Worm (Caenorhabditis elegans) whole organism, late embryonic: ENCODE results near the gene W08E12.8.

Source experiments
- ceh-31 ChIP-seq: sonication (generic microtip); optimal IDR thresholded peaks from 2 replicates; lab custom pipeline; 2016; ENCODE audit warnings: missing genetic modification characterization, missing compliant biosample characterization
- ceh-34 ChIP-seq: sonication (generic microtip); optimal IDR thresholded peaks from 2 replicates; lab custom pipeline; 2016; ENCODE audit warnings: mild to moderate bottlenecking, missing genetic modification characterization, missing compliant biosample characterization
- dmd-4 ChIP-seq: sonication (generic microtip); optimal IDR thresholded peaks from 2 replicates; lab custom pipeline; 2016; ENCODE audit warnings: borderline replicate concordance, missing genetic modification characterization, missing compliant biosample characterization
- ets-4 ChIP-seq: sonication (generic microtip); optimal IDR thresholded peaks from 2 replicates; lab custom pipeline; 2016; ENCODE audit warnings: missing genetic modification characterization, missing compliant biosample characterization
- nfya-1 ChIP-seq: sonication (generic microtip); optimal IDR thresholded peaks from 2 replicates; lab custom pipeline; 2017; ENCODE audit warnings: missing genetic modification characterization, mild to moderate bottlenecking, missing compliant biosample characterization, antibody characterized with exemption, moderate library complexity
- unc-86 ChIP-seq: sonication (generic microtip); optimal IDR thresholded peaks from 2 replicates; lab custom pipeline; 2016; ENCODE audit warnings: missing genetic modification characterization, missing compliant biosample characterization

DNA sequence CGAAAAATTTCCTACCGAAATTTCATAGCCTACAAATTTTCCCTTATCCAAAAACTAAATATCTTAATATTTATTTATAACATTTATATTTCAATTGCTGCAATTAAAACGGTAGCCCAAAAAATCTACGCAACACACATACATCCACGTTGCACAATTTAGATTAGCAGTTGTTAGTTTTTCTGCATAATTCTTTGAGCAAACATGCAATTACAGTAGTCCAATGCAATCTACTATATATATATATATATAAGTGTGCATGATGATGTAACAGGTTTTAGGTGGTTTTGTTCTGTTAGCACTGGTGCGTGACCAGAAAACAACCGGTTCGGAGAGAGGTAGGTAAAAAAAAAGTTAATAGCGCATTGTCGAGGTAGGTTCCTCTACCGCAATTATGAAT, 20.8 kb upstream of the W08E12.8 start:
- TF ChIP-seq nfya-1 (tag; lab: Kevin White, UChicago) (no peak), unc-86 (tag; lab: Kevin White, UChicago) (no peak), dmd-4 (tag; lab: Kevin White, UChicago) (no peak), ceh-34 (tag; lab: Kevin White, UChicago) (no peak), ceh-31 (tag; lab: Kevin White, UChicago) (no peak), ets-4 (tag; lab: Kevin White, UChicago) (no peak)
